Fruit fly (Drosophila melanogaster) whole organism, embryonic: ENCODE results near the gene CG15449.

Experiments
- Bdp1 ChIP-seq: fragments of 200-800 bp; sonication (Bioruptor generic); optimal IDR thresholded peaks from 3 replicates; lab custom pipeline; 2016; ENCODE audit warnings: missing biosample characterization, missing genetic modification characterization
- CG10274 ChIP-seq: fragments of 200-800 bp; sonication (Bioruptor generic); optimal IDR thresholded peaks from 3 replicates; lab custom pipeline; 2017; ENCODE audit warnings: missing biosample characterization, mild to moderate bottlenecking, missing genetic modification characterization
- CG10366 ChIP-seq: fragments of 200-800 bp; sonication (Bioruptor generic); IDR thresholded peaks from 2 replicates; pipeline ENCODE4 v1.3.6; 2022; ENCODE audit warnings: missing biosample characterization, missing genetic modification characterization
- CG12071 ChIP-seq: fragments of 200-800 bp; sonication (Bioruptor generic); optimal IDR thresholded peaks from 3 replicates; lab custom pipeline; 2018; ENCODE audit warnings: missing biosample characterization, mild to moderate bottlenecking, missing genetic modification characterization
- CG16779 ChIP-seq: fragments of 200-800 bp; sonication (Bioruptor generic); IDR thresholded peaks from 2 replicates; pipeline ENCODE4 v1.3.6; 2022; ENCODE audit warnings: missing biosample characterization, missing genetic modification characterization
- CG16815 ChIP-seq: fragments of 200-800 bp; sonication (Bioruptor generic); optimal IDR thresholded peaks from 3 replicates; lab custom pipeline; 2017; ENCODE audit warnings: missing biosample characterization, mild to moderate bottlenecking, missing genetic modification characterization
- CG17359 ChIP-seq: fragments of 200-800 bp; sonication (Bioruptor generic); optimal IDR thresholded peaks from 3 replicates; lab custom pipeline; 2018; ENCODE audit warnings: missing biosample characterization, mild to moderate bottlenecking, missing genetic modification characterization, moderate library complexity
- CG17829 ChIP-seq: fragments of 200-800 bp; optimal IDR thresholded peaks from 2 replicates; lab custom pipeline; 2019; ENCODE audit warnings: missing biosample characterization, mild to moderate bottlenecking, missing genetic modification characterization, moderate library complexity
- CG31365 ChIP-seq: fragments of 200-800 bp; sonication (Bioruptor generic); optimal IDR thresholded peaks from 2 replicates; lab custom pipeline; 2018; ENCODE audit warnings: missing biosample characterization, mild to moderate bottlenecking, missing genetic modification characterization
- CG3407 ChIP-seq: fragments of 200-800 bp; sonication (Bioruptor generic); optimal IDR thresholded peaks from 2 replicates; lab custom pipeline; 2018; ENCODE audit warnings: missing biosample characterization, mild to moderate bottlenecking, missing genetic modification characterization
- CG5245 ChIP-seq: fragments of 200-800 bp; sonication (Bioruptor generic); optimal IDR thresholded peaks from 3 replicates; lab custom pipeline; 2016; ENCODE audit warnings: missing biosample characterization, missing genetic modification characterization
- CG7745 ChIP-seq: fragments of 200-800 bp; sonication (Bioruptor generic); optimal IDR thresholded peaks from 2 replicates; lab custom pipeline; 2018; ENCODE audit warnings: missing biosample characterization, mild to moderate bottlenecking, missing genetic modification characterization, moderate library complexity
- CG7928 ChIP-seq: fragments of 200-800 bp; sonication (Bioruptor generic); optimal IDR thresholded peaks from 2 replicates; lab custom pipeline; 2017; ENCODE audit warnings: missing biosample characterization, mild to moderate bottlenecking, missing genetic modification characterization
- CG8290 ChIP-seq, 3 experiments: fragments of 200-800 bp; sonication (Bioruptor generic); optimal IDR thresholded peaks; 2 replicates each; lab custom pipeline; 2016 to 2019; ENCODE audit warnings: missing biosample characterization in 3 of 3, missing genetic modification characterization in 3 of 3, mild to moderate bottlenecking in 2 of 3, moderate library complexity in 1 of 3
- CG9797 ChIP-seq: fragments of 200-800 bp; sonication (Bioruptor generic); optimal IDR thresholded peaks from 3 replicates; lab custom pipeline; 2018; ENCODE audit warnings: missing biosample characterization, mild to moderate bottlenecking, missing genetic modification characterization
- Eip74EF ChIP-seq, 2 experiments: fragments of 200-800 bp in 1 of 2; fragments of >200 bp in 1 of 2; sonication (Bioruptor generic) in 1 of 2; optimal IDR thresholded peaks; 2 replicates each; lab custom pipeline; 2017 to 2019; ENCODE audit warnings: missing biosample characterization in 2 of 2, missing genetic modification characterization in 2 of 2, mild to moderate bottlenecking in 1 of 2, moderate library complexity in 1 of 2
- Kr ChIP-seq: fragments of 200-800 bp; sonication (Bioruptor generic); optimal IDR thresholded peaks from 2 replicates; lab custom pipeline; 2017; ENCODE audit warnings: missing biosample characterization, mild to moderate bottlenecking, missing genetic modification characterization
- Max ChIP-seq: fragments of 200-800 bp; sonication (Bioruptor generic); optimal IDR thresholded peaks from 2 replicates; lab custom pipeline; 2016; ENCODE audit warnings: missing biosample characterization, mild to moderate bottlenecking, missing genetic modification characterization
- NC2α ChIP-seq: fragments of 200-800 bp; sonication (Bioruptor generic); optimal IDR thresholded peaks from 2 replicates; lab custom pipeline; 2016; ENCODE audit warnings: missing biosample characterization, missing genetic modification characterization
- NC2β ChIP-seq: fragments of 200-800 bp; sonication (Bioruptor generic); optimal IDR thresholded peaks from 2 replicates; lab custom pipeline; 2016; ENCODE audit warnings: missing biosample characterization, missing genetic modification characterization
- Oaz ChIP-seq: fragments of 200-800 bp; sonication (Bioruptor generic); IDR thresholded peaks from 2 replicates; pipeline ENCODE4 v1.3.6; 2022; ENCODE audit warnings: missing biosample characterization, missing genetic modification characterization
- PHDP ChIP-seq: fragments of 200-800 bp; sonication (Bioruptor generic); optimal IDR thresholded peaks from 3 replicates; lab custom pipeline; 2018; ENCODE audit warnings: missing biosample characterization, mild to moderate bottlenecking, missing genetic modification characterization, moderate library complexity
- Stat92E ChIP-seq, 3 experiments: fragments of >200 bp in 2 of 3; fragments of 200-800 bp in 1 of 3; sonication (Bioruptor generic) in 1 of 3; optimal IDR thresholded peaks; 2 replicates each; lab custom pipeline; 2017 to 2019; ENCODE audit warnings: missing biosample characterization in 3 of 3, missing genetic modification characterization in 3 of 3, mild to moderate bottlenecking in 1 of 3, moderate library complexity in 1 of 3
- TFAM ChIP-seq: fragments of 200-800 bp; sonication (Bioruptor generic); optimal IDR thresholded peaks from 2 replicates; lab custom pipeline; 2017; ENCODE audit warnings: missing biosample characterization, missing genetic modification characterization, inconsistent platforms
- chif ChIP-seq, 2 experiments: fragments of 200-800 bp; sonication (Bioruptor generic); optimal IDR thresholded peaks; 3 replicates each; lab custom pipeline; 2016; ENCODE audit warnings: missing biosample characterization in 2 of 2, missing genetic modification characterization in 2 of 2
- corto ChIP-seq: fragments of 200-800 bp; sonication (Bioruptor generic); optimal IDR thresholded peaks from 2 replicates; lab custom pipeline; 2016; ENCODE audit warnings: missing biosample characterization, mild to moderate bottlenecking, missing genetic modification characterization, moderate library complexity
- da ChIP-seq: fragments of 200-800 bp; sonication (Bioruptor generic); optimal IDR thresholded peaks from 2 replicates; lab custom pipeline; 2016; ENCODE audit warnings: missing biosample characterization, missing genetic modification characterization
- danr ChIP-seq: fragments of 200-800 bp; sonication (Bioruptor generic); IDR thresholded peaks from 2 replicates; pipeline ENCODE4 v1.3.6; 2022; ENCODE audit warnings: missing biosample characterization, missing genetic modification characterization
- exex ChIP-seq: fragments of 200-800 bp; sonication (Bioruptor generic); optimal IDR thresholded peaks from 4 replicates; lab custom pipeline; 2018; ENCODE audit warnings: missing biosample characterization, mild to moderate bottlenecking, missing genetic modification characterization, moderate library complexity
- fd64A ChIP-seq: fragments of 200-800 bp; sonication (Bioruptor generic); optimal IDR thresholded peaks from 3 replicates; lab custom pipeline; 2018; ENCODE audit warnings: missing biosample characterization, mild to moderate bottlenecking, missing genetic modification characterization
- gce ChIP-seq: fragments of 200-800 bp; sonication (Bioruptor generic); IDR thresholded peaks from 3 replicates; pipeline ENCODE4 v1.3.6; 2022; ENCODE audit warnings: missing biosample characterization, missing genetic modification characterization
- grau ChIP-seq: fragments of 200-800 bp; optimal IDR thresholded peaks from 3 replicates; lab custom pipeline; 2019; ENCODE audit warnings: missing biosample characterization, mild to moderate bottlenecking, missing genetic modification characterization, moderate library complexity
- gsb ChIP-seq: fragments of 200-800 bp; sonication (Bioruptor generic); IDR thresholded peaks from 2 replicates; pipeline ENCODE4 v1.3.6; 2022; ENCODE audit warnings: missing biosample characterization, missing genetic modification characterization
- hbn ChIP-seq: fragments of 200-800 bp; sonication (Bioruptor generic); IDR thresholded peaks from 2 replicates; pipeline ENCODE4 v1.3.6; 2022; ENCODE audit warnings: missing biosample characterization, missing genetic modification characterization; ENCODE audit not compliant: partially characterized antibody
- maf-S ChIP-seq: fragments of 200-800 bp; sonication (Bioruptor generic); optimal IDR thresholded peaks from 2 replicates; lab custom pipeline; 2016; ENCODE audit warnings: missing biosample characterization, missing genetic modification characterization
- mld ChIP-seq: fragments of 200-800 bp; sonication (Bioruptor generic); IDR thresholded peaks from 3 replicates; pipeline ENCODE4 v1.3.6; 2022; ENCODE audit warnings: missing biosample characterization, missing genetic modification characterization; ENCODE audit not compliant: partially characterized antibody
- onecut ChIP-seq: fragments of 200-800 bp; sonication (Bioruptor generic); IDR thresholded peaks from 2 replicates; pipeline ENCODE4 v1.3.6; 2022; ENCODE audit warnings: missing biosample characterization, missing genetic modification characterization
- pnt ChIP-seq: fragments of 200-800 bp; sonication (Bioruptor generic); optimal IDR thresholded peaks from 3 replicates; lab custom pipeline; 2016; ENCODE audit warnings: missing biosample characterization, missing genetic modification characterization
- pzg ChIP-seq: fragments of 200-800 bp; sonication (Bioruptor generic); optimal IDR thresholded peaks from 3 replicates; lab custom pipeline; 2018; ENCODE audit warnings: missing biosample characterization, mild to moderate bottlenecking, missing genetic modification characterization, moderate library complexity
- rib ChIP-seq: fragments of 200-800 bp; sonication (Bioruptor generic); IDR thresholded peaks from 2 replicates; pipeline ENCODE4 v1.3.6; 2022; ENCODE audit warnings: missing biosample characterization, missing genetic modification characterization
- ro ChIP-seq: fragments of 200-800 bp; sonication (Bioruptor generic); IDR thresholded peaks from 2 replicates; pipeline ENCODE4 v1.3.6; 2022; ENCODE audit warnings: missing biosample characterization, missing genetic modification characterization
- sc ChIP-seq, 3 experiments: fragments of >200 bp in 2 of 3; fragments of 200-800 bp in 1 of 3; sonication (Bioruptor generic) in 1 of 3; optimal IDR thresholded peaks; 2 replicates in 2 of 3; 3 replicates in 1 of 3; lab custom pipeline; 2017; ENCODE audit warnings: mild to moderate bottlenecking in 1 of 3, missing biosample characterization in 1 of 3, missing genetic modification characterization in 1 of 3, missing genetic modification reagents in 1 of 3
- sens ChIP-seq: fragments of 200-800 bp; sonication (Bioruptor generic); peaks from one replicate; lab custom pipeline; 2016; ENCODE audit warnings: missing biosample characterization, missing genetic modification characterization
- slou ChIP-seq: fragments of 200-800 bp; sonication (Bioruptor generic); optimal IDR thresholded peaks from 3 replicates; lab custom pipeline; 2016; ENCODE audit warnings: missing biosample characterization, missing genetic modification characterization
- unpg ChIP-seq: fragments of 200-800 bp; sonication (Bioruptor generic); optimal IDR thresholded peaks from 3 replicates; lab custom pipeline; 2018; ENCODE audit warnings: missing biosample characterization, mild to moderate bottlenecking, missing genetic modification characterization, moderate library complexity
- zf30C ChIP-seq: fragments of 200-800 bp; sonication (Bioruptor generic); optimal IDR thresholded peaks from 3 replicates; lab custom pipeline; 2018; ENCODE audit warnings: missing biosample characterization, mild to moderate bottlenecking, missing genetic modification characterization
- zfh2 ChIP-seq: fragments of 200-800 bp; sonication (Bioruptor generic); optimal IDR thresholded peaks from 2 replicates; lab custom pipeline; 2016; ENCODE audit warnings: missing biosample characterization, missing genetic modification characterization

Gene CG15449

DNA sequence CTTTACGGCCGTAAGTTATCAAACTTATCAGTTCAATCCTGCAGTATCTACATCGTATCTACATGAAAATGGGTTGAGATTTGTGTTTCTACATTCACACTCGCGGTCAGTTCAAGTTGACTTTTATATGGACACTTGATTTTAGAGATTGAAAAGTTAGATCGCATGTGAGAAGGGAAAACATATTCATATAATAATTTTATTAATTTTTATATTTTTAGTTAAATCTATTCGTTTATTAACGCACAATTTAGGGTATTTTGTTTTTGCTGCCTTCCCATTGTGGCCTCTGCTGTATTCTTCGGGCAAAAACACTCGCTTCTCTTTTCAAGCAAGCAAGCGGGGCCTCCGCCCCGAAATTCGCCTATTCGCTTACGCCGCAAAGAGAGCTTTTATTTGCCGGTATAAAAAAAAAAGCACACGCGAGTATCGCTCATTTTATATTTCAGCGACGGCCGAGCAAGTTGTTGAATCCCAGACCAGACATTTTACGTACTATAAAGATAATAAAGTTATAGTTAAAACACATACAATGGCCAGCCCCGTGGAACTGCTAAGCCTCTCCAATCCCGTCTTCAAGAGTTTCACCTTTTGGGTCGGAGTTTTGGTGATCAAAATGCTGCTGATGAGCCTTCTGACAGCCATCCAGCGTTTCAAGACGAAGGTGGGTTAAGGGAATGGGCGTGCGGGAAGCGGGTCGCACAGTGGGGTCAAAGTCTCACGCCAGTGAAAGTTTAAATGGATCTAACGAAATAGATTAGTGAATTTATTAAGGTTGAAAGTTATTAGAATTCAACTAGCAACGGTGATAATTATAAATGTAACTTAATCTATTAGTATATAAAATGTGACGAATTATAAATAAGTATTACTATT, 2.5 kb upstream of the CG15449 start (continued):
- TF ChIP-seq CG8290 (GFP tag; optimal IDR thresholded peaks at IDR 0.05; lab: Kevin White, UChicago) (peak; percentile 56), CG8290 (tag; optimal IDR thresholded peaks at IDR 0.05; lab: Kevin White, UChicago) (peak; percentile 3 to 11), onecut (GFP tag; lab: Robert Waterston, UW) (peak; percentile 79), CG16779 (GFP tag; lab: Robert Waterston, UW) (no peak), NC2β (GFP tag; lab: Kevin White, UChicago) (no peak), Kr (GFP tag; lab: Kevin White, UChicago) (no peak), zf30C (no peak), unpg (GFP tag; lab: Kevin White, UChicago) (peak; percentile 96), danr (GFP tag; lab: Robert Waterston, UW) (peak; percentile 78), exex (peak; percentile 79), gce (peak; percentile 83; the same call in 2 of the 3 replicates), corto (GFP tag; lab: Kevin White, UChicago) (peak; percentile 71), zfh2 (GFP tag; lab: Kevin White, UChicago) (peak; percentile 27), CG7928 (peak; percentile 56), pnt (GFP tag; lab: Kevin White, UChicago) (no peak), Oaz (peak; percentile 83), CG9797 (peak; percentile 3), pzg (GFP tag; lab: Kevin White, UChicago) (no peak), CG10274 (GFP tag; lab: Kevin White, UChicago) (peak; percentile 60), CG5245 (GFP tag; lab: Kevin White, UChicago) (peak; percentile 73), maf-S (no peak), slou (GFP tag; lab: Kevin White, UChicago) (peak; percentile 15), mld (GFP tag; lab: Robert Waterston, UW) (no peak), da (no peak), gsb (GFP tag; lab: Robert Waterston, UW) (peak; percentile 69), CG16815 (GFP tag; lab: Kevin White, UChicago) (peak; percentile 73), Stat92E (GFP tag; optimal IDR thresholded peaks at IDR 0.05; lab: Kevin White, UChicago) (peak in 1 of 3 experiments; percentile 57), TFAM (GFP tag; lab: Kevin White, UChicago) (peak; percentile 20), Eip74EF (GFP tag; optimal IDR thresholded peaks at IDR 0.05; lab: Kevin White, UChicago) (peak in 1 of 2 experiments; percentile 91), CG10366 (GFP tag; lab: Robert Waterston, UW) (peak; percentile 89), grau (tag; lab: Kevin White, UChicago) (peak; percentile 92), ro (GFP tag; lab: Robert Waterston, UW) (peak; percentile 62), CG12071 (GFP tag; lab: Kevin White, UChicago) (peak; percentile 73), NC2α (no peak), PHDP (tag; lab: Kevin White, UChicago) (peak; percentile 95), Max (GFP tag; lab: Kevin White, UChicago) (peak; percentile 84), CG31365 (tag; lab: Kevin White, UChicago) (peak; percentile 60), sc (optimal IDR thresholded peaks at IDR 0.05; lab: Kevin White, UChicago) (no peak), sc (GFP tag; optimal IDR thresholded peaks at IDR 0.05; lab: Kevin White, UChicago) (peak; percentile 68), hbn (GFP tag; lab: Robert Waterston, UW) (no peak), Bdp1 (GFP tag; lab: Kevin White, UChicago) (no peak), sens (GFP tag; lab: Kevin White, UChicago) (peak; percentile 87), chif (GFP tag; optimal IDR thresholded peaks at IDR 0.05; lab: Kevin White, UChicago) (peak in 1 of 2 experiments; percentile 25), CG17829 (tag; lab: Kevin White, UChicago) (peak; percentile 91), CG7745 (no peak), CG17359 (tag; lab: Kevin White, UChicago) (peak; percentile 93), CG3407 (peak; percentile 80), fd64A (GFP tag; lab: Kevin White, UChicago) (peak; percentile 67), rib (GFP tag; lab: Robert Waterston, UW) (peak; percentile 75)
